Worm (Caenorhabditis elegans) whole organism, L3 larva: ENCODE data around the gene T10C6.7.
"Not testable (repeated sequence)": the region's sequence is repeated elsewhere in the genome, so short reads cannot be mapped to it uniquely, and the experiment has no call there.

Experiments
- aly-2 ChIP-seq: fragments of 150-350 bp; optimal IDR thresholded peaks from 2 replicates; lab custom pipeline; 2014; ENCODE audit warnings: missing biosample characterization, missing genetic modification characterization
- elt-1 ChIP-seq: fragments of 150-350 bp; optimal IDR thresholded peaks from 2 replicates; lab custom pipeline; 2014; ENCODE audit warnings: missing biosample characterization, missing genetic modification characterization
- elt-2 ChIP-seq: sonication (generic microtip); optimal IDR thresholded peaks from 2 replicates; lab custom pipeline; 2016; ENCODE audit warnings: missing genetic modification reagents, mild to moderate bottlenecking, missing genetic modification characterization, missing compliant biosample characterization
- elt-3 ChIP-seq, 3 experiments: fragments of 150-350 bp in 1 of 3; sonication (generic microtip) in 2 of 3; optimal IDR thresholded peaks; 2 replicates in 2 of 3; 4 replicates in 1 of 3; lab custom pipeline; 2014 to 2017; ENCODE audit warnings: missing biosample characterization in 3 of 3, missing genetic modification characterization in 3 of 3
- hmg-11 ChIP-seq: sonication (generic microtip); optimal IDR thresholded peaks from 2 replicates; lab custom pipeline; 2016; ENCODE audit warnings: missing genetic modification characterization, missing compliant biosample characterization
- mml-1 ChIP-seq: fragments of 150-350 bp; sonication (generic microtip); optimal IDR thresholded peaks from 3 replicates; lab custom pipeline; 2014; ENCODE audit warnings: missing biosample characterization, missing genetic modification characterization
- pha-4 ChIP-seq: fragments of 150-350 bp; optimal IDR thresholded peaks from 2 replicates; lab custom pipeline; 2014; ENCODE audit warnings: missing biosample characterization, missing genetic modification reagents, missing genetic modification characterization
- pqm-1 ChIP-seq: fragments of 150-350 bp; optimal IDR thresholded peaks from 2 replicates; lab custom pipeline; 2017; ENCODE audit warnings: missing biosample characterization, missing genetic modification characterization, inconsistent platforms
- ztf-4 ChIP-seq: fragments of 150-350 bp; optimal IDR thresholded peaks from 2 replicates; lab custom pipeline; 2014; ENCODE audit warnings: missing biosample characterization, missing genetic modification characterization

The T10C6.7 gene

ce11 chrV:15991850-15992249 is 39.7 kb downstream of the T10C6.7 start, which contains the start of gene C06C6.7:
TSS of gene C06C6.7 (plus strand) at chrV:15992150.
- TF ChIP-seq aly-2 (tag; lab: Kevin White, UChicago); elt-3 (tag; optimal IDR thresholded peaks at IDR 0.05; lab: Kevin White, UChicago); pha-4 (tag; lab: Kevin White, UChicago): not testable (repeated sequence)
- TF ChIP-seq, all 47 proteins: peak for 0; not testable (repeated sequence) for 47

ce11 chrV:15988074-15988473 is 43.4 kb downstream of the T10C6.7 start, which contains the start of gene F36G9.15:
TSS of gene F36G9.15 (minus strand) at chrV:15988174.
- TF ChIP-seq elt-3 (tag; optimal IDR thresholded peaks at IDR 0.05; lab: Kevin White, UChicago) (no peak), elt-1 (tag; lab: Kevin White, UChicago) (no peak), ztf-4 (tag; lab: Kevin White, UChicago) (no peak)

- TF ChIP-seq elt-2 (tag; lab: Kevin White, UChicago) (peak; percentile 67), mml-1 (tag; lab: Kevin White, UChicago) (no peak), pqm-1 (tag; lab: Kevin White, UChicago) (peak; percentile 65)
These were observed 48.7 kb downstream of the T10C6.7 start, which contains the start of the genes fbxa-99 and F36G9.13 for ce11 chrV:15982733-15983344. TSS of gene fbxa-99 (minus strand) at chrV:15982854. TSS of gene F36G9.13 (plus strand) at chrV:15983294.

- TF ChIP-seq hmg-11 (tag; lab: Kevin White, UChicago) = no peak
- TF ChIP-seq pqm-1 (tag; lab: Kevin White, UChicago) = peak; percentile 76
- peak; percentile 92 for TF ChIP-seq elt-2 (tag; lab: Kevin White, UChicago)
These were observed 53.2 kb downstream of the T10C6.7 start, which contains the start of gene oac-20 for ce11 chrV:15978232-15978764. TSS of gene oac-20 (plus strand) at chrV:15978714.
